Worm (Caenorhabditis elegans): ENCODE measurements around the gene nhr-10.

nhr-10 gene

DNA sequence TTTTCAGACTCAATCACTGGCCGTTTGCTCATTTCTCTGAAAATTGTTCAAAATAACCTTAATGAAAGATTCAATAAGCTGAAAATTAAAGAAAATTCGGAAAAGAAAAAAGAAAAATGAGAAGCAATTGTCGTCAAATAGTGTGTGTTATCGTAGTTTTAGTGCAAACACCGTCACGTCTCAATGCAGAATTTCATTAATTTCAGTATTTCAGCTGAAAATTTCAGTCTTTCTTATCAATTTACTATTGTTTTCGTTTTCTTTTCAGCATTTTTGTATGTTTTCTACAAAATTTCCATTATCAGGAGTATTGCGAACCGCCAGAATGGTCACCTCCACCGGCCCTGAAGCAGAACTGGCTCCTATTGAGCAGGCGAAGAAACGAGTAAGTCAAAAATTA lies 7.6 kb upstream of the nhr-10 start, which contains the start of the genes B0280.9 and rpia-1 (continued):
- no peak for TF ChIP-seq nhr-237 (tag; optimal IDR thresholded peaks at IDR 0.05)
- TF ChIP-seq efl-1 (optimal IDR thresholded peaks at IDR 0.05), result peak; percentile 36 to 62
- peak; percentile 52 to 89 for TF ChIP-seq efl-1 (GFP tag; optimal IDR thresholded peaks at IDR 0.05 in 1 of 2)
- no peak for TF ChIP-seq fkh-10 (GFP tag; optimal IDR thresholded peaks at IDR 0.05)

DNA sequence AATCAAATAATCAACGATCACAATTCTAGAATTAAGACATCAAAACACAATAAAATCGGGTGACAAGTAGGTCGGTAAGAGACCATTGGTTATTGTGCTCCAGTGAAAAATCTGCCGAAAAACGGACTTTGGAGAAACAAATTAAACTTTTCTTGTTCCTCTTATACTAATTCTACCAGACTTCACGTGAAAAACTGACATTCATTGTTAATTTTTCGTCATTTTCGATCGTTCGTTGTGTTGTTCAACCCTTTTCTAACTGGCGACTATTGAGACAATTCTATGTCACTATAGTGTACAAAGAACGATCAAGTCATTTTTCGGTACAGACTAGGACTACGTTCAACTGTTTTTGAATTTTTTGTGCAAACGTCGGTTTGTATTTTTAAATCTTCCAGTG lies 5.2 kb upstream of the nhr-10 start:
- no peak for TF ChIP-seq mab-9 (GFP tag; IDR thresholded peaks at IDR 0.05)
- peak; percentile 12 for TF ChIP-seq mep-1 (tag; optimal IDR thresholded peaks at IDR 0.05)
- 0 out of 2 replicates have a peak, but pooled peaks have one; percentile 6 for TF ChIP-seq grh-1 (GFP tag; IDR thresholded peaks at IDR 0.05)
- no peak for TF ChIP-seq hpl-2 (GFP tag; optimal IDR thresholded peaks at IDR 0.05)
- TF ChIP-seq nhr-28 (tag; optimal IDR thresholded peaks at IDR 0.05), result no peak
- TF ChIP-seq lin-14 (GFP tag; optimal IDR thresholded peaks at IDR 0.05), result peak; percentile 48
- peak; percentile 7 for TF ChIP-seq swsn-7 (tag; optimal IDR thresholded peaks at IDR 0.05)
- TF ChIP-seq lin-35 (GFP tag; optimal IDR thresholded peaks at IDR 0.05), result peak in 1 of 2 experiments; percentile 73
- peak in 2 of 6 experiments; percentile 29 to 52 for TF ChIP-seq elt-3 (tag; optimal IDR thresholded peaks at IDR 0.05)
- TF ChIP-seq egl-27 (tag; optimal IDR thresholded peaks at IDR 0.05), result no peak
- no peak for TF ChIP-seq unc-98 (GFP tag; IDR thresholded peaks at IDR 0.05)
- peak; percentile 52 for TF ChIP-seq snu-23 (GFP tag; optimal IDR thresholded peaks at IDR 0.05)
- TF ChIP-seq nhr-85 (tag), result peak; percentile 91
- TF ChIP-seq efl-1 (optimal IDR thresholded peaks at IDR 0.05), result peak in 1 of 2 experiments; percentile 11
- TF ChIP-seq efl-1 (GFP tag; optimal IDR thresholded peaks at IDR 0.05 in 1 of 2), result peak in 1 of 2 experiments; percentile 93
- peak; percentile 30 for TF ChIP-seq xbp-1 (tag; optimal IDR thresholded peaks at IDR 0.05)
- TF ChIP-seq nhr-77 (tag; optimal IDR thresholded peaks at IDR 0.05), result peak; percentile 18
- TF ChIP-seq nhr-71 (tag; optimal IDR thresholded peaks at IDR 0.05), result peak; percentile 66
- TF ChIP-seq Y116A8C.19 (tag; optimal IDR thresholded peaks at IDR 0.05; ENCODE audit: borderline replicate concordance), result no peak
- peak; percentile 98 for TF ChIP-seq nhr-19 (GFP tag; conservative IDR thresholded peaks at IDR 0.05)
- no peak for TF ChIP-seq egl-13 (tag; optimal IDR thresholded peaks at IDR 0.05)
- peak; percentile 23 for TF ChIP-seq nhr-47 (tag; optimal IDR thresholded peaks at IDR 0.05)
- peak; percentile 64 for TF ChIP-seq elt-2 (tag; optimal IDR thresholded peaks at IDR 0.05)
- TF ChIP-seq nhr-90 (tag; optimal IDR thresholded peaks at IDR 0.05; ENCODE audit: poor library complexity), result peak; percentile 58
- TF ChIP-seq tbx-2 (tag; optimal IDR thresholded peaks at IDR 0.05), result peak; percentile 19
- TF ChIP-seq mef-2 (tag; optimal IDR thresholded peaks at IDR 0.05), result no peak
- TF ChIP-seq blmp-1 (tag; optimal IDR thresholded peaks at IDR 0.05), result peak; percentile 41
- peak; percentile 71 for TF ChIP-seq nhr-20 (tag; optimal IDR thresholded peaks at IDR 0.05)
- TF ChIP-seq lsy-2 (tag; optimal IDR thresholded peaks at IDR 0.05), result peak; percentile 5 to 36

DNA sequence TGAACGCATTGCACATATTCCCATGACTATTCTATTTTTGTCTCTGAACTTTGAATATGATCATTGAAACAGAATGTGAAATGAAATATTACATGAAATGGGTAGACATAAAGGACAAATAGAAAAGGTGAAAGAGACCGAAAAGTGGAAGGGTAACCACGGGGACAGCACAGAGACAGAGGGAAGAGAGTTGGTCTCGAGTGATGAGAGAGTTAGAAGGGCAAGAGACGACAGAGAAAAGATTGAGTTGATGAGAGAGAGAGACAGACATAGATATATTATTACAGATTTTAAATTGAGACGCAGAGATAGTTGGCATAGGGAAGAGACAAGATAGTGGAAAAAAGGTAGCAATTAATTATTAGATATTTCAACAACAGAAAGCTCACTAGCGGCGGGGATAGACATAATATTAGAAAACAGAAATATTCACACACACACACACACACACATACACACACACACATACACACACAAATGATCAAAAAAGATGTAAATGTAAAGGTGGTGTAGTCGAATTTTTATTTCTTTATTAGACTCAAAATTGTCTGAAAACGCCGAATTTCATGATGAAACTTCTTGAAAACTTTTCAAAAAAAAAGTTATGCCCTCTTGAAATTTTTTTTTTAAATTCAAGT lies 1.5 kb upstream of the nhr-10 start:
- peak; percentile 55 for TF ChIP-seq tbx-2 (tag; optimal IDR thresholded peaks at IDR 0.05)
- TF ChIP-seq elt-3 (tag; optimal IDR thresholded peaks at IDR 0.05), result peak in 3 of 6 experiments; percentile 12 to 40 (median 14)
- TF ChIP-seq egl-13 (tag; optimal IDR thresholded peaks at IDR 0.05), result peak; percentile 2
- peak; percentile 67 to 75 for TF ChIP-seq efl-1 (optimal IDR thresholded peaks at IDR 0.05)
- peak; percentile 39 to 93 for TF ChIP-seq efl-1 (GFP tag; optimal IDR thresholded peaks at IDR 0.05 in 1 of 2)
- peak; percentile 86 for TF ChIP-seq nhr-19 (GFP tag; conservative IDR thresholded peaks at IDR 0.05)
- peak; percentile 2 for TF ChIP-seq lin-13 (GFP tag; optimal IDR thresholded peaks at IDR 0.05)
- TF ChIP-seq mef-2 (tag; optimal IDR thresholded peaks at IDR 0.05), result no peak
- peak; percentile 63 for TF ChIP-seq nhr-90 (tag; optimal IDR thresholded peaks at IDR 0.05; ENCODE audit: poor library complexity)
- peak; percentile 41 for TF ChIP-seq fos-1 (tag; optimal IDR thresholded peaks at IDR 0.05)
- peak; percentile 86 for TF ChIP-seq fkh-8 (tag; optimal IDR thresholded peaks at IDR 0.05)
- peak; percentile 77 for TF ChIP-seq mep-1 (tag; optimal IDR thresholded peaks at IDR 0.05)
- TF ChIP-seq nhr-76 (tag; optimal IDR thresholded peaks at IDR 0.05), result no peak
- no peak for TF ChIP-seq ama-1 (optimal IDR thresholded peaks at IDR 0.05)
- peak; percentile 84 for TF ChIP-seq jun-1 (tag; optimal IDR thresholded peaks at IDR 0.05)
- peak; percentile 12 for TF ChIP-seq irx-1 (tag; optimal IDR thresholded peaks at IDR 0.05)
- no peak for TF ChIP-seq ceh-8 (GFP tag; optimal IDR thresholded peaks at IDR 0.05)
- peak; percentile 72 to 78 for TF ChIP-seq egl-27 (tag; optimal IDR thresholded peaks at IDR 0.05)
- no peak for TF ChIP-seq mab-9 (GFP tag; IDR thresholded peaks at IDR 0.05)
- TF ChIP-seq lin-39 (tag; optimal IDR thresholded peaks at IDR 0.05), result peak; percentile 51
- peak; percentile 13 for TF ChIP-seq snpc-4 (tag; optimal IDR thresholded peaks at IDR 0.05)
- TF ChIP-seq pax-3 (tag; optimal IDR thresholded peaks at IDR 0.05), result peak; percentile 53
- peak; percentile 43 for TF ChIP-seq ztf-4 (tag; optimal IDR thresholded peaks at IDR 0.05)
- TF ChIP-seq dsc-1 (tag; optimal IDR thresholded peaks at IDR 0.05), result peak; percentile 51
- TF ChIP-seq blmp-1 (tag; optimal IDR thresholded peaks at IDR 0.05), result peak; percentile 78
- TF ChIP-seq lin-35 (GFP tag; optimal IDR thresholded peaks at IDR 0.05), result peak; percentile 44 to 73
- no peak for TF ChIP-seq unc-130 (tag; optimal IDR thresholded peaks at IDR 0.05)
- TF ChIP-seq vab-15 (tag; optimal IDR thresholded peaks at IDR 0.05), result no peak
- peak; percentile 13 to 61 (median 29) for TF ChIP-seq dpl-1 (GFP tag; optimal IDR thresholded peaks at IDR 0.05)
